Worm (Caenorhabditis elegans): ENCODE data around the gene F49C5.3.

- TF ChIP-seq nhr-237 (tag; optimal IDR thresholded peaks at IDR 0.05) (no peak), unc-39 (tag; optimal IDR thresholded peaks at IDR 0.05) (no peak), ceh-39 (tag; optimal IDR thresholded peaks at IDR 0.05) (no peak), snpc-4 (tag; optimal IDR thresholded peaks at IDR 0.05) (no peak), unc-62 (GFP tag; optimal IDR thresholded peaks at IDR 0.05) (no peak)
These were observed 42.2 kb upstream of the F49C5.3 start for ce11 chrII:12494067-12494477.
